Fruit fly (Drosophila melanogaster) whole organism, embryonic: ENCODE measurements around the gene wb.

Experiments used
- Abd-B ChIP-seq: fragments of 200-800 bp; sonication (Bioruptor generic); optimal IDR thresholded peaks from 2 replicates; lab custom pipeline; 2018; ENCODE audit warnings: missing biosample characterization, mild to moderate bottlenecking, missing genetic modification characterization, moderate library complexity
- BtbVII ChIP-seq: fragments of 200-800 bp; sonication (Bioruptor generic); optimal IDR thresholded peaks from 3 replicates; lab custom pipeline; 2017; ENCODE audit warnings: missing biosample characterization, mild to moderate bottlenecking, missing genetic modification characterization
- CG13123 ChIP-seq: fragments of 200-800 bp; sonication (Bioruptor generic); optimal IDR thresholded peaks from 2 replicates; lab custom pipeline; 2016; ENCODE audit warnings: missing biosample characterization, missing genetic modification characterization
- CG13424 ChIP-seq: fragments of 200-800 bp; sonication (Bioruptor generic); optimal IDR thresholded peaks from 2 replicates; lab custom pipeline; 2019; ENCODE audit warnings: missing biosample characterization, mild to moderate bottlenecking, missing genetic modification characterization, moderate library complexity
- CG14441 ChIP-seq: fragments of 200-800 bp; sonication (Bioruptor generic); IDR thresholded peaks from 2 replicates; pipeline ENCODE4 v1.3.6; 2022; ENCODE audit warnings: missing biosample characterization, missing genetic modification characterization
- CG14710 ChIP-seq: fragments of 200-800 bp; sonication (Bioruptor generic); optimal IDR thresholded peaks from 3 replicates; lab custom pipeline; 2019; ENCODE audit warnings: missing biosample characterization, mild to moderate bottlenecking, missing genetic modification characterization, moderate library complexity
- CG15696 ChIP-seq: fragments of 200-800 bp; sonication (Bioruptor generic); optimal IDR thresholded peaks from 2 replicates; lab custom pipeline; 2019; ENCODE audit warnings: missing biosample characterization, mild to moderate bottlenecking, missing genetic modification characterization, moderate library complexity
- CG17186 ChIP-seq: fragments of 200-800 bp; sonication (Bioruptor generic); optimal IDR thresholded peaks from 3 replicates; lab custom pipeline; 2017; ENCODE audit warnings: missing biosample characterization, missing genetic modification reagents, missing genetic modification characterization
- CG31365 ChIP-seq: fragments of 200-800 bp; sonication (Bioruptor generic); optimal IDR thresholded peaks from 2 replicates; lab custom pipeline; 2018; ENCODE audit warnings: missing biosample characterization, mild to moderate bottlenecking, missing genetic modification characterization
- CG3163 ChIP-seq: fragments of 200-800 bp; sonication (Bioruptor generic); optimal IDR thresholded peaks from 3 replicates; lab custom pipeline; 2016; ENCODE audit warnings: missing biosample characterization, missing genetic modification characterization
- CG6175 ChIP-seq: fragments of 200-800 bp; sonication (Bioruptor generic); IDR thresholded peaks from 3 replicates; pipeline ENCODE4 v1.3.6; 2022; ENCODE audit warnings: missing biosample characterization, missing genetic modification characterization
- CG8281 ChIP-seq: fragments of 200-800 bp; sonication (Bioruptor generic); optimal IDR thresholded peaks from 2 replicates; lab custom pipeline; 2018; ENCODE audit warnings: missing biosample characterization, mild to moderate bottlenecking, missing genetic modification characterization, moderate library complexity
- CG8924 ChIP-seq: fragments of 200-800 bp; optimal IDR thresholded peaks from 3 replicates; lab custom pipeline; 2019; ENCODE audit warnings: missing biosample characterization, mild to moderate bottlenecking, missing genetic modification characterization, moderate library complexity
- D19A ChIP-seq: fragments of 200-800 bp; optimal IDR thresholded peaks from 3 replicates; lab custom pipeline; 2019; ENCODE audit warnings: missing biosample characterization, mild to moderate bottlenecking, missing genetic modification characterization, moderate library complexity
- Doc3 ChIP-seq: fragments of 200-800 bp; sonication (Bioruptor generic); IDR thresholded peaks from 3 replicates; pipeline ENCODE4 v1.3.6; 2022; ENCODE audit warnings: missing biosample characterization, missing genetic modification characterization; ENCODE audit not compliant: partially characterized antibody
- Drgx ChIP-seq: fragments of 200-800 bp; sonication (Bioruptor generic); IDR thresholded peaks from 2 replicates; pipeline ENCODE4 v1.3.6; 2022; ENCODE audit warnings: missing biosample characterization, missing genetic modification characterization
- ERR ChIP-seq: fragments of 200-800 bp; sonication (Bioruptor generic); optimal IDR thresholded peaks from 2 replicates; lab custom pipeline; 2016; ENCODE audit warnings: missing biosample characterization, missing genetic modification characterization
- Ets65A ChIP-seq: fragments of 200-800 bp; sonication (Bioruptor generic); peaks from one replicate; lab custom pipeline; 2016; ENCODE audit warnings: missing biosample characterization, missing genetic modification characterization
- HLH4C ChIP-seq: fragments of 200-800 bp; sonication (Bioruptor generic); IDR thresholded peaks from 3 replicates; pipeline ENCODE4 v1.3.6; 2022; ENCODE audit warnings: missing biosample characterization, missing genetic modification characterization; ENCODE audit not compliant: partially characterized antibody
- Hey ChIP-seq: fragments of 200-800 bp; sonication (Bioruptor generic); optimal IDR thresholded peaks from 3 replicates; lab custom pipeline; 2018; ENCODE audit warnings: missing biosample characterization, mild to moderate bottlenecking, missing genetic modification characterization
- Hr3 ChIP-seq: fragments of 200-800 bp; sonication (Bioruptor generic); optimal IDR thresholded peaks from 3 replicates; lab custom pipeline; 2016; ENCODE audit warnings: missing biosample characterization, missing genetic modification characterization
- Kr ChIP-seq: fragments of 200-800 bp; sonication (Bioruptor generic); optimal IDR thresholded peaks from 2 replicates; lab custom pipeline; 2017; ENCODE audit warnings: missing biosample characterization, mild to moderate bottlenecking, missing genetic modification characterization
- Mad ChIP-seq: fragments of 200-800 bp; sonication (Bioruptor generic); optimal IDR thresholded peaks from 2 replicates; lab custom pipeline; 2016; ENCODE audit warnings: missing biosample characterization, missing genetic modification characterization
- Myb ChIP-seq: fragments of 200-800 bp; sonication (Bioruptor generic); optimal IDR thresholded peaks from 2 replicates; lab custom pipeline; 2016; ENCODE audit warnings: missing biosample characterization, missing genetic modification characterization
- NFAT ChIP-seq: fragments of 200-800 bp; sonication (Bioruptor generic); IDR thresholded peaks from 2 replicates; pipeline ENCODE4 v1.3.6; 2022; ENCODE audit warnings: missing biosample characterization, missing genetic modification characterization
- Nf-YB ChIP-seq: fragments of 200-800 bp; sonication (Bioruptor generic); optimal IDR thresholded peaks from 3 replicates; lab custom pipeline; 2019; ENCODE audit warnings: missing biosample characterization, mild to moderate bottlenecking, missing genetic modification characterization, moderate library complexity
- Poxn ChIP-seq: fragments of 200-800 bp; sonication (Bioruptor generic); IDR thresholded peaks from 2 replicates; pipeline ENCODE4 v1.3.6; 2022; ENCODE audit warnings: missing biosample characterization, missing genetic modification characterization
- Ssrp ChIP-seq: fragments of 200-800 bp; sonication (Bioruptor generic); optimal IDR thresholded peaks from 2 replicates; lab custom pipeline; 2018; ENCODE audit warnings: missing biosample characterization, mild to moderate bottlenecking, missing genetic modification characterization, moderate library complexity
- ara ChIP-seq: fragments of 200-800 bp; sonication (Bioruptor generic); IDR thresholded peaks from 2 replicates; pipeline ENCODE4 v1.3.6; 2022; ENCODE audit warnings: missing biosample characterization, missing genetic modification characterization
- az2 ChIP-seq: fragments of 200-800 bp; sonication (Bioruptor generic); optimal IDR thresholded peaks from 3 replicates; lab custom pipeline; 2016; ENCODE audit warnings: missing biosample characterization, missing genetic modification characterization
- cato ChIP-seq: fragments of 200-800 bp; sonication (Bioruptor generic); optimal IDR thresholded peaks from 2 replicates; lab custom pipeline; 2016; ENCODE audit warnings: missing biosample characterization, missing genetic modification characterization, borderline replicate concordance
- dmrt11E ChIP-seq: fragments of 200-800 bp; sonication (Bioruptor generic); optimal IDR thresholded peaks from 3 replicates; lab custom pipeline; 2018; ENCODE audit warnings: missing biosample characterization, mild to moderate bottlenecking, missing genetic modification characterization, moderate library complexity
- grn ChIP-seq: fragments of 200-800 bp; sonication (Bioruptor generic); optimal IDR thresholded peaks from 3 replicates; lab custom pipeline; 2017; ENCODE audit warnings: missing biosample characterization, missing genetic modification characterization
- gsb-n ChIP-seq: fragments of 200-800 bp; sonication (Bioruptor generic); optimal IDR thresholded peaks from 3 replicates; lab custom pipeline; 2018; ENCODE audit warnings: missing biosample characterization, mild to moderate bottlenecking, missing genetic modification characterization
- gt ChIP-seq: fragments of 200-800 bp; sonication (Bioruptor generic); IDR thresholded peaks from 2 replicates; pipeline ENCODE4 v1.3.6; 2022; ENCODE audit warnings: missing biosample characterization, missing genetic modification characterization
- jigr1 ChIP-seq: fragments of 200-800 bp; sonication (Bioruptor generic); IDR thresholded peaks from 3 replicates; pipeline ENCODE4 v1.3.6; 2022; ENCODE audit warnings: missing biosample characterization, missing genetic modification characterization
- lov ChIP-seq, 2 experiments: fragments of 200-800 bp in 1 of 2; fragments of >200 bp in 1 of 2; sonication (Bioruptor generic) in 1 of 2; IDR thresholded peaks in 1 of 2; optimal IDR thresholded peaks in 1 of 2; 2 replicates in 1 of 2; 3 replicates in 1 of 2; pipeline versions ENCODE4 v1.3.6 to Lab custom; 2017 to 2022; ENCODE audit warnings: missing biosample characterization in 1 of 2, missing genetic modification characterization in 1 of 2
- maf-S ChIP-seq: fragments of 200-800 bp; sonication (Bioruptor generic); optimal IDR thresholded peaks from 2 replicates; lab custom pipeline; 2016; ENCODE audit warnings: missing biosample characterization, missing genetic modification characterization
- onecut ChIP-seq: fragments of 200-800 bp; sonication (Bioruptor generic); IDR thresholded peaks from 2 replicates; pipeline ENCODE4 v1.3.6; 2022; ENCODE audit warnings: missing biosample characterization, missing genetic modification characterization
- pnt ChIP-seq: fragments of 200-800 bp; sonication (Bioruptor generic); optimal IDR thresholded peaks from 3 replicates; lab custom pipeline; 2016; ENCODE audit warnings: missing biosample characterization, missing genetic modification characterization
- prd ChIP-seq, 3 experiments: fragments of >200 bp in 2 of 3; fragments of 200-800 bp in 1 of 3; sonication (Bioruptor generic) in 1 of 3; optimal IDR thresholded peaks in 2 of 3; IDR thresholded peaks in 1 of 3; 2 replicates in 2 of 3; 3 replicates in 1 of 3; pipeline versions ENCODE4 v1.3.6 to Lab custom; 2017 to 2022; ENCODE audit warnings: missing biosample characterization in 1 of 3, missing genetic modification characterization in 1 of 3
- psq ChIP-seq: fragments of 200-800 bp; sonication (Bioruptor generic); optimal IDR thresholded peaks from 2 replicates; lab custom pipeline; 2017; ENCODE audit warnings: missing biosample characterization, missing genetic modification characterization
- ro ChIP-seq: fragments of 200-800 bp; sonication (Bioruptor generic); IDR thresholded peaks from 2 replicates; pipeline ENCODE4 v1.3.6; 2022; ENCODE audit warnings: missing biosample characterization, missing genetic modification characterization
- sc ChIP-seq, 3 experiments: fragments of >200 bp in 2 of 3; fragments of 200-800 bp in 1 of 3; sonication (Bioruptor generic) in 1 of 3; optimal IDR thresholded peaks; 2 replicates in 2 of 3; 3 replicates in 1 of 3; lab custom pipeline; 2017; ENCODE audit warnings: mild to moderate bottlenecking in 1 of 3, missing biosample characterization in 1 of 3, missing genetic modification characterization in 1 of 3, missing genetic modification reagents in 1 of 3
- sima ChIP-seq: fragments of 200-800 bp; sonication (Bioruptor generic); optimal IDR thresholded peaks from 2 replicates; lab custom pipeline; 2016; ENCODE audit warnings: missing biosample characterization, missing genetic modification characterization
- twi ChIP-seq: fragments of 200-800 bp; optimal IDR thresholded peaks from 2 replicates; lab custom pipeline; 2019; ENCODE audit warnings: missing biosample characterization, mild to moderate bottlenecking, missing genetic modification characterization, moderate library complexity
- zen ChIP-seq: fragments of 200-800 bp; sonication (Bioruptor generic); optimal IDR thresholded peaks from 3 replicates; lab custom pipeline; 2018; ENCODE audit warnings: missing biosample characterization, mild to moderate bottlenecking, missing genetic modification characterization, moderate library complexity

Gene wb

dm6 chr2L:14264990-14265567 is 2.3 kb downstream of the wb start (continued):
- no peak for TF ChIP-seq HLH4C (GFP tag; lab: Robert Waterston, UW)
- TF ChIP-seq gsb-n (tag; lab: Kevin White, UChicago), result peak; percentile 74
- peak; percentile 40; the same call in 1 of the 2 replicates for TF ChIP-seq gt (GFP tag; lab: Robert Waterston, UW)
- no peak for TF ChIP-seq jigr1 (GFP tag; lab: Robert Waterston, UW)
- TF ChIP-seq Hey (tag; lab: Kevin White, UChicago), result no peak
- TF ChIP-seq ara (GFP tag; lab: Robert Waterston, UW), result 0 out of 2 replicates have a peak, but pooled peaks have one; percentile 21
- TF ChIP-seq D19A (tag; lab: Kevin White, UChicago), result no peak
- TF ChIP-seq CG14441, result no peak
- no peak for TF ChIP-seq psq (GFP tag; lab: Kevin White, UChicago)
- no peak for TF ChIP-seq Poxn (GFP tag; lab: Robert Waterston, UW)
- no peak for TF ChIP-seq ERR (GFP tag; lab: Kevin White, UChicago)
- TF ChIP-seq az2 (GFP tag; lab: Kevin White, UChicago), result no peak
- TF ChIP-seq ro (GFP tag; lab: Robert Waterston, UW), result no peak
- no peak for TF ChIP-seq dmrt11E (tag; lab: Kevin White, UChicago)
- peak; percentile 99 for TF ChIP-seq twi (tag; lab: Kevin White, UChicago)
- TF ChIP-seq Nf-YB (GFP tag; lab: Kevin White, UChicago), result no peak
- TF ChIP-seq CG8924, result peak; percentile 7
- TF ChIP-seq CG13424, result no peak
- peak; percentile 93 for TF ChIP-seq Kr
- no peak for TF ChIP-seq sima (GFP tag; lab: Kevin White, UChicago)
- TF ChIP-seq zen (tag; lab: Kevin White, UChicago), result peak; percentile 0
- TF ChIP-seq CG3163 (GFP tag; lab: Kevin White, UChicago), result no peak
- TF ChIP-seq prd (optimal IDR thresholded peaks at IDR 0.05; lab: Kevin White, UChicago), result no peak
- TF ChIP-seq prd (GFP tag; IDR thresholded peaks at IDR 0.05; lab: Robert Waterston, UW), result peak; percentile 29; the same call in 1 of the 3 replicates
- no peak for TF ChIP-seq CG8281 (tag; lab: Kevin White, UChicago)
- no peak for TF ChIP-seq Hr3 (GFP tag; lab: Kevin White, UChicago)

- TF ChIP-seq grn (GFP tag; lab: Kevin White, UChicago) (peak; percentile 92), lov (optimal IDR thresholded peaks at IDR 0.05; lab: Kevin White, UChicago) (no peak), lov (GFP tag; IDR thresholded peaks at IDR 0.05; lab: Robert Waterston, UW) (0 out of 3 replicates have a peak, but pooled peaks have one; percentile 19), CG8281 (tag; lab: Kevin White, UChicago) (peak; percentile 73), sc (optimal IDR thresholded peaks at IDR 0.05; lab: Kevin White, UChicago) (no peak), sc (GFP tag; optimal IDR thresholded peaks at IDR 0.05; lab: Kevin White, UChicago) (no peak), maf-S (no peak)
These were observed 5.8 kb downstream of the wb start for dm6 chr2L:14268622-14269021.

- no peak for TF ChIP-seq Mad (GFP tag; lab: Kevin White, UChicago)
- TF ChIP-seq Ets65A (GFP tag; lab: Kevin White, UChicago), result peak; percentile 67
- TF ChIP-seq CG13123 (GFP tag; lab: Kevin White, UChicago), result no peak
- TF ChIP-seq CG17186, result no peak
- TF ChIP-seq CG14710 (tag; lab: Kevin White, UChicago), result no peak
- TF ChIP-seq CG31365 (tag; lab: Kevin White, UChicago), result no peak
- TF ChIP-seq CG6175 (GFP tag; lab: Robert Waterston, UW), result no peak
- TF ChIP-seq CG15696 (tag; lab: Kevin White, UChicago), result no peak
- TF ChIP-seq Doc3 (GFP tag; lab: Robert Waterston, UW), result no peak
- TF ChIP-seq BtbVII (GFP tag; lab: Kevin White, UChicago), result no peak
- TF ChIP-seq Ssrp (tag; lab: Kevin White, UChicago), result no peak
- no peak for TF ChIP-seq pnt (GFP tag; lab: Kevin White, UChicago)
- TF ChIP-seq onecut, result no peak
- peak; percentile 39 for TF ChIP-seq Abd-B (GFP tag; lab: Kevin White, UChicago)
- TF ChIP-seq Nf-YB (GFP tag; lab: Kevin White, UChicago), result no peak
- no peak for TF ChIP-seq Drgx (GFP tag; lab: Robert Waterston, UW)
- no peak for TF ChIP-seq Myb (GFP tag; lab: Kevin White, UChicago)
- TF ChIP-seq cato (GFP tag; lab: Kevin White, UChicago), result no peak
- no peak for TF ChIP-seq NFAT
These were observed 8.6 kb downstream of the wb start for dm6 chr2L:14271424-14271823.
